Worm (Caenorhabditis elegans): ENCODE results near the gene K04A8.20.

- no peak for TF ChIP-seq fos-1 (tag; optimal IDR thresholded peaks at IDR 0.05)
- no peak for TF ChIP-seq dmd-4 (tag; optimal IDR thresholded peaks at IDR 0.05)
- no peak for TF ChIP-seq ztf-4 (tag; optimal IDR thresholded peaks at IDR 0.05)
Measured at ce11 chrV:6559585-6559984, 10.3 kb downstream of the K04A8.20 start.
